Worm (Caenorhabditis elegans) whole organism, late embryonic: ENCODE measurements around the gene cyp-25A2.

ENCODE experiments used
- K09A11.1 ChIP-seq: sonication (generic microtip); optimal IDR thresholded peaks from 2 replicates; lab custom pipeline; 2017; ENCODE audit warnings: antibody characterized with exemption, mild to moderate bottlenecking, missing genetic modification characterization, missing compliant biosample characterization; ENCODE audit not compliant: insufficient read depth
- ama-1 ChIP-seq: fragments of 150-350 bp; optimal IDR thresholded peaks from 2 replicates; lab custom pipeline; 2014
- ceh-45 ChIP-seq: fragments of 200-800 bp; sonication (Bioruptor generic); IDR thresholded peaks from 2 replicates; pipeline ENCODE4 v1.3.6; 2022; ENCODE audit warnings: missing genetic modification reagents, missing genetic modification characterization, missing compliant biosample characterization
- dmd-4 ChIP-seq: sonication (generic microtip); optimal IDR thresholded peaks from 2 replicates; lab custom pipeline; 2016; ENCODE audit warnings: borderline replicate concordance, missing genetic modification characterization, missing compliant biosample characterization
- ets-4 ChIP-seq: sonication (generic microtip); optimal IDR thresholded peaks from 2 replicates; lab custom pipeline; 2016; ENCODE audit warnings: missing genetic modification characterization, missing compliant biosample characterization
- hlh-15 ChIP-seq: sonication (generic microtip); optimal IDR thresholded peaks from 2 replicates; lab custom pipeline; 2016; ENCODE audit warnings: missing genetic modification characterization, missing compliant biosample characterization
- hlh-6 ChIP-seq: sonication (generic microtip); optimal IDR thresholded peaks from 2 replicates; lab custom pipeline; 2016; ENCODE audit warnings: missing genotype, missing genetic modification characterization, missing compliant biosample characterization
- pax-1 ChIP-seq: fragments of 150-350 bp; optimal IDR thresholded peaks from 2 replicates; lab custom pipeline; 2014; ENCODE audit warnings: missing biosample characterization, missing genetic modification characterization
- pha-4 ChIP-seq: fragments of 150-350 bp; optimal IDR thresholded peaks from 2 replicates; lab custom pipeline; 2018; ENCODE audit warnings: missing biosample characterization, missing genetic modification reagents, missing genetic modification characterization
- pqm-1 ChIP-seq: sonication (generic microtip); optimal IDR thresholded peaks from 2 replicates; lab custom pipeline; 2016; ENCODE audit warnings: missing genetic modification characterization, missing compliant biosample characterization
- pros-1 ChIP-seq: fragments of 150-350 bp; optimal IDR thresholded peaks from 2 replicates; lab custom pipeline; 2014; ENCODE audit warnings: missing biosample characterization, missing genetic modification reagents, missing genetic modification characterization
- unc-55 ChIP-seq: sonication (generic microtip); optimal IDR thresholded peaks from 2 replicates; lab custom pipeline; 2017; ENCODE audit warnings: missing biosample characterization, missing genetic modification reagents, missing genetic modification characterization

DNA sequence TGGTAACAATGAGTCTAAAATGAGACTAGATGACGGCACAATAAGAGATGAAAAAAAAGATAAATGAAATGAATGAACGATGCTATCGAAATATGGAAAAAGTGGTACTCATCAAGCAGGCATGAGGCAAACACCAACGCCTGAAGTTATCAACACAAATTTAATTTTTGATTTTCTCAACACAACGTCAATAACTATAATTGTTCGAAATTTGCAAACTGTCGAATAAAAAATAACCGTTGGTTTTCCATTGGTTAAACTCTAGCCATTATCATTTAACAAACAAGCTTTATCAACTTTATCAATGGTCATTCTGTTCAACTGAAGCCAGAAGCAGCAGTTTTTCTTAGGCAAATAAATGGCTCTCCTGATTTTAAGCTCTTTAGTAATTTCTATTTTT lies 2.7 kb upstream of the cyp-25A2 start, which contains the start of gene cyp-25A1:
- TF ChIP-seq ama-1 (lab: Kevin White, UChicago) = no peak
- TF ChIP-seq K09A11.1 (tag; lab: Kevin White, UChicago) = no peak
- no peak for TF ChIP-seq hlh-6 (tag; lab: Kevin White, UChicago)
- no peak for TF ChIP-seq unc-55 (GFP tag; lab: Kevin White, UChicago)
- no peak for TF ChIP-seq pqm-1 (tag; lab: Kevin White, UChicago)
- TF ChIP-seq pha-4 = no peak
- no peak for TF ChIP-seq ceh-45 (GFP tag; lab: Robert Waterston, UW)
- TF ChIP-seq dmd-4 (tag; lab: Kevin White, UChicago) = no peak
- TF ChIP-seq pax-1 (tag; lab: Kevin White, UChicago) = no peak
- TF ChIP-seq hlh-15 (tag; lab: Kevin White, UChicago) = no peak
- TF ChIP-seq pros-1 (tag; lab: Kevin White, UChicago) = no peak
- no peak for TF ChIP-seq ets-4 (tag; lab: Kevin White, UChicago)
